Worm (Caenorhabditis elegans): ENCODE results near the gene best-1.

DNA sequence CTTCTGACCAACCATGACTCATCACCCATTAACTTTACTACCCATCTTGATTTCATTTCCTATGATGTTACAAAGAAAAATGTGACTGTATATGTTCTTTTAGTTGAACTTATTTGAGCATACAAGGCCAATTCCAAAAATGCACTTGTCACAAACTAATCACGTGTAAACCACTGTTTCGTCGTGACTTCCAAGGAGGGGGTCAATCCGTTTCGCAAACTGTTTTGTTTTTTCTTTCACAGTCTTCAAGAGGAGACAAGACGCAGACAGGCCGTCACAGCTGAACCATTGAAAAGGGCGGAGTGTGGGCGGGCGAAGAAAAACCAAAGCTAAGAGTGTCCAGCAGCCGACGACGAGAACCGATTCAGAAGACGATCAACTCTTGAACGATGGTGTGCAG lies 30.5 kb downstream of the best-1 start, which contains the start of gene C39E9.8:
- TF ChIP-seq K12H6.12 (tag; optimal IDR thresholded peaks at IDR 0.05): no peak
- no peak for TF ChIP-seq unc-130 (GFP tag; optimal IDR thresholded peaks at IDR 0.05)
- TF ChIP-seq nfya-1 (tag; optimal IDR thresholded peaks at IDR 0.05; ENCODE audit: borderline replicate concordance, insufficient read depth): no peak
- no peak for TF ChIP-seq nhr-27 (tag; optimal IDR thresholded peaks at IDR 0.05)
- no peak for TF ChIP-seq B0019.2 (GFP tag; conservative IDR thresholded peaks at IDR 0.05)
- TF ChIP-seq ama-1 (optimal IDR thresholded peaks at IDR 0.05): no peak
- no peak for TF ChIP-seq ama-1 (GFP tag; optimal IDR thresholded peaks at IDR 0.05)
- no peak for TF ChIP-seq snpc-4 (GFP tag; optimal IDR thresholded peaks at IDR 0.05)
- TF ChIP-seq snpc-4 (tag; optimal IDR thresholded peaks at IDR 0.05): no peak
- no peak for TF ChIP-seq hmg-1.2 (GFP tag; IDR thresholded peaks at IDR 0.05)
- TF ChIP-seq efl-1 (GFP tag; optimal IDR thresholded peaks at IDR 0.05): no peak

All from whole organism, young adult.